Fruit fly (Drosophila melanogaster) S2 (cell line): Measurements from ENCODE around the gene CTCF.

Experiments used
- CG8478 ChIP-seq: fragments of >200 bp; optimal IDR thresholded peaks from 2 replicates; lab custom pipeline; 2018
- CTCF ChIP-seq, 2 experiments: fragments of >200 bp; optimal IDR thresholded peaks; 2 replicates each; lab custom pipeline; 2018

DNA sequence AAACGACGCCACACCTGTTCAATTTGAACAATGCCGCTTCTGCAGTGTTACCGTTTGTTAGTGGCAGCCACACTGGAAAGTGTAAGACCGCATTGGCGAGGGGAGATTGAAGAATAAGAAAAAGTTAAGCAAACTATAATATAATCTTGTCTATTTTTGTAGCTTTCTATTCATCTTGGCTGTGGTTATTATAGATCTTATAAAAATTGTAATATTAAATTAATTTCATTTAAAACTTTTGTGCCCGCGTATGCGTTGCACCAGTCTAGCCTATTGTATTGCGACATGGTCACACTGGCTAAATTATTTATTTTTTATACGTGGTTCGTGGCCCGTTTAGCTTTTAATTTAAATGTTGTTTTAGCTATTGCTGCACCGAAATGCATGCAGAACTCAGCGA lies 33.2 kb downstream of the CTCF start, which contains the start of the genes RhoGEF4 and Rint1:
- no peak for TF ChIP-seq CTCF (optimal IDR thresholded peaks at IDR 0.05; lab: Kevin White, UChicago)
- TF ChIP-seq CG8478 (lab: Kevin White, UChicago), result no peak
